Worm (Caenorhabditis elegans): ENCODE results near the gene F28C6.10.

Gene F28C6.10

ce11 chrII:8611330-8611729, 3.6 kb downstream of the F28C6.10 start (continued):
- no peak for TF ChIP-seq efl-1 (optimal IDR thresholded peaks at IDR 0.05)
- TF ChIP-seq efl-1 (GFP tag; optimal IDR thresholded peaks at IDR 0.05 in 1 of 2): no peak
- no peak for TF ChIP-seq egl-27 (tag; optimal IDR thresholded peaks at IDR 0.05)
- no peak for TF ChIP-seq C16A3.4 (tag; optimal IDR thresholded peaks at IDR 0.05)
- no peak for TF ChIP-seq lir-3 (tag; optimal IDR thresholded peaks at IDR 0.05; ENCODE audit: poor library complexity)
- no peak for TF ChIP-seq elt-3 (tag; optimal IDR thresholded peaks at IDR 0.05)
- no peak for TF ChIP-seq nhr-90 (tag; optimal IDR thresholded peaks at IDR 0.05; ENCODE audit: poor library complexity)

- TF ChIP-seq ceh-63 (GFP tag; optimal IDR thresholded peaks at IDR 0.05): no peak
- TF ChIP-seq jun-1 (tag; optimal IDR thresholded peaks at IDR 0.05): no peak
- no peak for TF ChIP-seq fos-1 (tag; optimal IDR thresholded peaks at IDR 0.05)
- no peak for TF ChIP-seq snpc-4 (tag; optimal IDR thresholded peaks at IDR 0.05)
- TF ChIP-seq efl-3 (GFP tag; optimal IDR thresholded peaks at IDR 0.05): no peak
- no peak for TF ChIP-seq hpl-2 (GFP tag; optimal IDR thresholded peaks at IDR 0.05)
- no peak for TF ChIP-seq nhr-90 (tag; optimal IDR thresholded peaks at IDR 0.05; ENCODE audit: poor library complexity)
- no peak for TF ChIP-seq sptf-1 (tag; optimal IDR thresholded peaks at IDR 0.05)
- TF ChIP-seq unc-62 (GFP tag; optimal IDR thresholded peaks at IDR 0.05): no peak
Measured at ce11 chrII:8612470-8612869, 4.7 kb downstream of the F28C6.10 start, which contains the start of gene T22C8.1. Gene T22C8.1 (plus strand): TSS chrII:8612770.

ce11 chrII:8616155-8616554, 8.4 kb downstream of the F28C6.10 start:
- TF ChIP-seq fos-1 (tag; optimal IDR thresholded peaks at IDR 0.05) (no peak), efl-1 (optimal IDR thresholded peaks at IDR 0.05) (no peak), efl-1 (GFP tag; optimal IDR thresholded peaks at IDR 0.05 in 1 of 2) (peak in 1 of 2 experiments; percentile 12), pqm-1 (tag; optimal IDR thresholded peaks at IDR 0.05) (no peak), hpl-2 (GFP tag; optimal IDR thresholded peaks at IDR 0.05) (no peak), blmp-1 (tag; optimal IDR thresholded peaks at IDR 0.05) (no peak), tlp-1 (tag; optimal IDR thresholded peaks at IDR 0.05) (no peak)

- TF ChIP-seq fkh-4 (tag; optimal IDR thresholded peaks at IDR 0.05; ENCODE audit: borderline replicate concordance) (no peak), fkh-10 (GFP tag; optimal IDR thresholded peaks at IDR 0.05) (no peak), pax-3 (tag; optimal IDR thresholded peaks at IDR 0.05) (no peak), alr-1 (tag; optimal IDR thresholded peaks at IDR 0.05; ENCODE audit: borderline replicate concordance) (no peak), mdl-1 (tag; optimal IDR thresholded peaks at IDR 0.05) (no peak), ceh-88 (GFP tag; IDR thresholded peaks at IDR 0.05) (no peak), irx-1 (tag; optimal IDR thresholded peaks at IDR 0.05) (no peak), lin-14 (GFP tag; optimal IDR thresholded peaks at IDR 0.05) (no peak), lin-39 (tag; optimal IDR thresholded peaks at IDR 0.05) (no peak), pag-3 (tag; optimal IDR thresholded peaks at IDR 0.05; ENCODE audit: borderline replicate concordance, insufficient read depth) (no peak), nhr-11 (tag; optimal IDR thresholded peaks at IDR 0.05) (no peak), unc-130 (tag; optimal IDR thresholded peaks at IDR 0.05) (no peak), xbp-1 (tag; optimal IDR thresholded peaks at IDR 0.05) (no peak), nhr-47 (tag; optimal IDR thresholded peaks at IDR 0.05) (no peak), zag-1 (tag; optimal IDR thresholded peaks at IDR 0.05) (no peak), unc-98 (GFP tag; IDR thresholded peaks at IDR 0.05) (no peak), ceh-8 (GFP tag; optimal IDR thresholded peaks at IDR 0.05) (no peak)
Measured at ce11 chrII:8617516-8617915, 9.8 kb downstream of the F28C6.10 start, which contains the start of gene chhy-1. Gene chhy-1 (minus strand): TSS chrII:8617616.

ce11 chrII:8621883-8622282, 14.1 kb downstream of the F28C6.10 start, which contains the start of gene T22C8.3:
Gene T22C8.3 (minus strand): TSS chrII:8621983.
- TF ChIP-seq efl-3 (GFP tag; optimal IDR thresholded peaks at IDR 0.05) (no peak), nhr-20 (tag; optimal IDR thresholded peaks at IDR 0.05) (no peak), dpl-1 (GFP tag; optimal IDR thresholded peaks at IDR 0.05) (peak in 1 of 3 experiments; percentile 4), ceh-88 (GFP tag; IDR thresholded peaks at IDR 0.05) (no peak), swsn-7 (tag; optimal IDR thresholded peaks at IDR 0.05) (no peak), vab-15 (tag; optimal IDR thresholded peaks at IDR 0.05) (no peak), nhr-84 (tag; optimal IDR thresholded peaks at IDR 0.05) (no peak)
